Worm (Caenorhabditis elegans): ENCODE results near the gene gsp-1.
A peak's percentile ranks its signal among the peaks of the same experiment; 100 is the strongest.

- no peak for TF ChIP-seq aha-1 (tag; optimal IDR thresholded peaks at IDR 0.05)
- peak; percentile 92 for TF ChIP-seq lin-39 (tag; optimal IDR thresholded peaks at IDR 0.05)
- no peak for TF ChIP-seq nhr-77 (tag; optimal IDR thresholded peaks at IDR 0.05)
- TF ChIP-seq mab-9 (GFP tag; IDR thresholded peaks at IDR 0.05) = no peak
- no peak for TF ChIP-seq ztf-11 (tag; optimal IDR thresholded peaks at IDR 0.05)
- peak in 1 of 2 experiments; percentile 8 for TF ChIP-seq mdl-1 (tag; optimal IDR thresholded peaks at IDR 0.05)
- TF ChIP-seq lin-13 (GFP tag; optimal IDR thresholded peaks at IDR 0.05) = no peak
- peak; percentile 17 for TF ChIP-seq ztf-4 (tag; optimal IDR thresholded peaks at IDR 0.05)
- no peak for TF ChIP-seq lin-15B (tag; optimal IDR thresholded peaks at IDR 0.05)
- peak; percentile 57 for TF ChIP-seq blmp-1 (tag; optimal IDR thresholded peaks at IDR 0.05)
- no peak for TF ChIP-seq snpc-4 (tag; optimal IDR thresholded peaks at IDR 0.05)
Measured at ce11 chrV:10727651-10728050, 45.4 kb downstream of the gsp-1 start.

All from whole organism, L1 larva.